Worm (Caenorhabditis elegans): ENCODE data around the gene C49F8.3.

C49F8.3 gene

DNA sequence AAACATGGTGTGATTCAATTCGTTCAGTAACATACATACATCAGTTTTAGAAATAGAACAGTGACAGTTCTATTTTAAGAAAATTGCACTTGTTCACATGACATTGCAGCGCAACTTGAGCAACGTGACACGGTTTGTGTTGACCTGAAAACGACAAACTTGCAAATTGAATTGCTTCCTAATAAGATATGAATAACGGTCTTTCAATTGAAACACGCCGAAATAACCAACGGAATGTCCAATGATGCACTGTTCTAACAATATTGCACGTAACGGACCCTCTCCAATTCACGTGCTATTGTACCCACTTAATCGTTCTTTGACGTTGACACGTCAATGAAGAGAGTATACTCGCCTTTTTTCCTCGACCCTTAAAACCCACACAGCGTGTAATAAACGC lies 27.5 kb downstream of the C49F8.3 start:
- TF ChIP-seq hnd-1 (tag; optimal IDR thresholded peaks at IDR 0.05) = no peak
- no peak for TF ChIP-seq hmbx-1 (tag; optimal IDR thresholded peaks at IDR 0.05)
- no peak for TF ChIP-seq tbx-11 (GFP tag; IDR thresholded peaks at IDR 0.05)
- TF ChIP-seq ets-7 (tag; optimal IDR thresholded peaks at IDR 0.05) = no peak
- no peak for TF ChIP-seq ceh-36 (tag; optimal IDR thresholded peaks at IDR 0.05)
- no peak for TF ChIP-seq pes-1 (GFP tag; IDR thresholded peaks at IDR 0.05)

DNA sequence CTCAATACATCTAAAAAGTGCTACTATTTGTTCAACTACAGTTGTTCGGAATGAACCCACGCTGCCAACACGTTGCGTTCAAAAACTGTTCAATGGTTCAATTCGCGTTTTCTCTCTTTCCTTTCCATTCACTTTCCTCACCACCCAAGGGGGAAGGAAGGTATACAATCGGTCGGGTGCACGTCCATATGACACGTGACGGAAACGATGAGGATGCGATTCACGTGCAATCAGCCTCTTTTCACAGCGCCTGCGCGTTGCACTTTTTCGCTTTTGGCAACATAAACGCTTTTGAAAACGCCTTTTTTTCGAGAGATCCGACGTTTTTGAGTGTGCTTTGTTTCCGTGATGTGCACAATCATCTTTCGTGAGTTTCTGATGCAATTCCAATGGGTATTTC lies 28.8 kb downstream of the C49F8.3 start:
- TF ChIP-seq F13C5.2 (tag; optimal IDR thresholded peaks at IDR 0.05) (no peak), hmg-4 (GFP tag; optimal IDR thresholded peaks at IDR 0.05) (no peak), tbx-37 (GFP tag; conservative IDR thresholded peaks at IDR 0.05) (no peak)

DNA sequence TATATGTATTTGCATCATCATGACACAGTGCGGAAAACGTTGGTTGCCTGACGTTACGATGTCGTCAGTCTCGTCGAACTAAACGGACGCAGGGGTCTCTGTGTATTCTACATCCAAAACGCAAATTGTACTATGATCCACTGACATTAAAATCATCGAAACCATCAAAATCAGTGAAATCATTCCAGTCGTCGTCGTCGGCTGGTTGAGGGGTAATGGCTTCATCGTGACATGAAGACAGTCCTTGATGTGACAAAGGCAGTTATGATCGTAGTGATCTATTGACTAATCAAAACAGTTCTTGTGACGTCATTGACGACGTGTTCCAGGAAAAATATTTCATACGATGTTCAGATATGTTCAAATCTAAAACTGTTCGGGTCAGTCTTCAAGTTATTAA lies 29.7 kb downstream of the C49F8.3 start:
- TF ChIP-seq hmg-4 (GFP tag; optimal IDR thresholded peaks at IDR 0.05) = no peak
- TF ChIP-seq aly-1 (tag; optimal IDR thresholded peaks at IDR 0.05) = no peak
- TF ChIP-seq flt-1 (GFP tag; IDR thresholded peaks at IDR 0.05) = no peak
- no peak for TF ChIP-seq scrt-1 (GFP tag; IDR thresholded peaks at IDR 0.05)
- no peak for TF ChIP-seq F13C5.2 (tag; optimal IDR thresholded peaks at IDR 0.05)
- TF ChIP-seq pes-1 (GFP tag; IDR thresholded peaks at IDR 0.05) = no peak
- no peak for TF ChIP-seq ets-7 (tag; optimal IDR thresholded peaks at IDR 0.05)
- TF ChIP-seq tra-4 (tag; optimal IDR thresholded peaks at IDR 0.05) = no peak
- TF ChIP-seq ama-1 (optimal IDR thresholded peaks at IDR 0.05) = no peak
- TF ChIP-seq B0310.2 (tag; optimal IDR thresholded peaks at IDR 0.05) = no peak
- no peak for TF ChIP-seq tbx-37 (GFP tag; conservative IDR thresholded peaks at IDR 0.05)
- TF ChIP-seq ceh-36 (tag; optimal IDR thresholded peaks at IDR 0.05) = no peak
- no peak for TF ChIP-seq hmbx-1 (tag; optimal IDR thresholded peaks at IDR 0.05)
- no peak for TF ChIP-seq tbx-11 (GFP tag; IDR thresholded peaks at IDR 0.05)
- no peak for TF ChIP-seq sea-1 (GFP tag; conservative IDR thresholded peaks at IDR 0.05)

DNA sequence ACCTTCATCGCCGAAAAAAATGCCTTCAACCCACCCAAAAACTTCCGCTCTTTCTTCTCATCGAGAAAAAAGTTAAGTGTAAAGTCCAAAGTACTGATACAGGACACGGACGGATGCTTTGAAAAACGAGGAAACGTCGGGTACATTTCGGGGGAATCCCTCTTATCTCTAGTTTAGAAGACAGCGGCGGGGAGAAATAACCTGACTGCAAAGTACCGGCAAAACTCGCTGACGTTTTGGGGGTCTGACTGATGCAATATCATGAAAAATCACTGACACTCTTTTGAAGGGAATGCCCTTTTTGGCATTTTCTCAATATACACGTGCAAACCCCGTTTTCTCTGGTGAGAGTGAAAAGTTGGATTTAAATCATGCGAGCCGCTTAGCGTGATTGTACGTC lies 30.9 kb downstream of the C49F8.3 start:
- TF ChIP-seq tbx-37 (GFP tag; conservative IDR thresholded peaks at IDR 0.05) (no peak), sea-1 (GFP tag; conservative IDR thresholded peaks at IDR 0.05) (no peak), ceh-13 (GFP tag; optimal IDR thresholded peaks at IDR 0.05) (no peak), F13C5.2 (tag; optimal IDR thresholded peaks at IDR 0.05) (no peak), flt-1 (GFP tag; IDR thresholded peaks at IDR 0.05) (no peak), tra-4 (tag; optimal IDR thresholded peaks at IDR 0.05) (no peak), tbx-11 (GFP tag; IDR thresholded peaks at IDR 0.05) (no peak), ama-1 (optimal IDR thresholded peaks at IDR 0.05) (no peak), B0310.2 (tag; optimal IDR thresholded peaks at IDR 0.05) (no peak), pes-1 (GFP tag; IDR thresholded peaks at IDR 0.05) (no peak), ceh-36 (tag; optimal IDR thresholded peaks at IDR 0.05) (no peak), hmbx-1 (tag; optimal IDR thresholded peaks at IDR 0.05) (no peak), ets-7 (tag; optimal IDR thresholded peaks at IDR 0.05) (no peak), aly-1 (tag; optimal IDR thresholded peaks at IDR 0.05) (no peak), scrt-1 (GFP tag; IDR thresholded peaks at IDR 0.05) (no peak), hmg-4 (GFP tag; optimal IDR thresholded peaks at IDR 0.05) (no peak), hnd-1 (tag; optimal IDR thresholded peaks at IDR 0.05) (no peak)

DNA sequence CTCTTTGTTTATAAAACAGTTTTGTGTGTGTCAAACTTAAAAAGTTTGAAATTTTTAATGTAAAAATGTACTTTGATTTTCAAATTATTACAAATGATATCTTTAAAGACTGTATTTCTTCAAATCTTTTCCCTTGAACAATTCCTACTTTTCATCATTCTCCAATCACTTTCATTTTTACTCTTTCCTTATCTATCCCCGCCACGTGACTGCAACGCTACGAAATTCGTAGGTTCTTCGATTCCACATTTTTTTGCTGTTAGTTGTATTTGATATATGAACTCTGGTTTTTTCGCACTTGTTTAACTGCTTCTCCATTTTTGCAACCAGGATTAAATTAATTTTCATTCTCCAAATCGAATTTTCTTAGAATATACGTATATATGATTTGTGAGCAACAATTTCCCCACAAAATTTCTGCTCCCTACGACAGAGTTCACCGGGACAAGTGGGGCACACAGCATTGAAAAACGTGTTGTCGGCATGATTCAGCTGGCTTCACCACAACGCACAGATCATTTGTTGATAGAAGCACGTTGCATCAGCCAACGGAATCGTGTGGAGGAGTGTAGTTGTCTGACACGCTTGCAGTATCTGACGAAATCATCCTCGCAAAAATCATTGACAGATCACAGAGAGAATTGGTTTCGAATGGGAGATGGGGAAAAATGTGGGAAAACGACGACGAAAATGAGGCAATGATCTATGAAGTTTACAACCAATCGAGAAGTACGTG lies 32.5 kb downstream of the C49F8.3 start:
- TF ChIP-seq tbx-11 (GFP tag; IDR thresholded peaks at IDR 0.05) (no peak), tra-4 (tag; optimal IDR thresholded peaks at IDR 0.05) (no peak), hmg-4 (GFP tag; optimal IDR thresholded peaks at IDR 0.05) (no peak), tbx-37 (GFP tag; conservative IDR thresholded peaks at IDR 0.05) (no peak), ceh-36 (tag; optimal IDR thresholded peaks at IDR 0.05) (no peak), hnd-1 (tag; optimal IDR thresholded peaks at IDR 0.05) (no peak), hmbx-1 (tag; optimal IDR thresholded peaks at IDR 0.05) (no peak), ets-7 (tag; optimal IDR thresholded peaks at IDR 0.05) (no peak), ama-1 (optimal IDR thresholded peaks at IDR 0.05) (no peak), ceh-13 (GFP tag; optimal IDR thresholded peaks at IDR 0.05) (no peak), aly-1 (tag; optimal IDR thresholded peaks at IDR 0.05) (no peak), sea-1 (GFP tag; conservative IDR thresholded peaks at IDR 0.05) (no peak), F13C5.2 (tag; optimal IDR thresholded peaks at IDR 0.05) (no peak), flt-1 (GFP tag; IDR thresholded peaks at IDR 0.05) (no peak), pes-1 (GFP tag; IDR thresholded peaks at IDR 0.05) (no peak), scrt-1 (GFP tag; IDR thresholded peaks at IDR 0.05) (no peak)

DNA sequence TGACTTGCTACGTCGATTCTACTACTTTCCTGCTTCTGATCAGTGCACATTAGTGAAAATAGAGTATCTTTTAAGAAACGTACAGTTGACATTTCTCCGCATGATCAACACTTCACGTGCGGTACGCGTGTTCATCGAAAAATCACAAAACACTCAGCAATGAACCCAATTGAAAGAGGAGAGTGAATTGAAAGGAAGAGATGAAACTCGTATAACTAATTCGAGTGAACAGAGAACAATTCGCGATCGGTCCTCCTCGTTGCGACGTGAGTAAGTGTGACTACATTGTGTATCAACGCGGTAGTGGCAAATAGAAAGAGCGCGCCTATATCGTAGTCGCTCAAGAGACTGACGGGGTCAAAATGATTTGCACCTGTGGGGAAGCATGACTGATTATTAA lies 33.8 kb downstream of the C49F8.3 start:
- no peak for TF ChIP-seq hmbx-1 (tag; optimal IDR thresholded peaks at IDR 0.05)
- TF ChIP-seq flt-1 (GFP tag; IDR thresholded peaks at IDR 0.05) = no peak
- no peak for TF ChIP-seq hnd-1 (tag; optimal IDR thresholded peaks at IDR 0.05)
- TF ChIP-seq ceh-13 (GFP tag; optimal IDR thresholded peaks at IDR 0.05) = no peak
- TF ChIP-seq tra-4 (tag; optimal IDR thresholded peaks at IDR 0.05) = no peak
- TF ChIP-seq pes-1 (GFP tag; IDR thresholded peaks at IDR 0.05) = no peak

DNA sequence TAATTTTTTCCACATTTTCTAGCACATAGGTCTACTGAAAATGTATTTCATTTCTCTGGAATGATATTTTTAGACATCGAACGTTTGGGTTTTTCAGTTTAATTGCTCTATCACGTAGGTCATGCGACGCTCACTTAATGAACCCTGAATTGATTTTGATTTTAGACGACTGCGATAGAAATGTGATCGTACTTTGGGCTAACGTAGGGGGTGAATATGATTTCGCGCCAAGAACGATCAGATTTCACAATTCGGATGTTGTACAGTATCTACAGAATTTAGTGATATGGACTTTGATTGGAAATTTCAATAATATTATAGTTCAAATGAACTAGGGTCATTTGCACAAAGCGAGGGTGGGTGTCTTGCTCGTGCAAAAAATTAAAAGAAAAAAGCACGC lies 35.2 kb downstream of the C49F8.3 start:
- TF ChIP-seq ama-1 (optimal IDR thresholded peaks at IDR 0.05) (no peak), F13C5.2 (tag; optimal IDR thresholded peaks at IDR 0.05) (no peak), ets-7 (tag; optimal IDR thresholded peaks at IDR 0.05) (no peak), sea-1 (GFP tag; conservative IDR thresholded peaks at IDR 0.05) (no peak), hmg-4 (GFP tag; optimal IDR thresholded peaks at IDR 0.05) (no peak), ceh-13 (GFP tag; optimal IDR thresholded peaks at IDR 0.05) (no peak), tbx-11 (GFP tag; IDR thresholded peaks at IDR 0.05) (no peak), scrt-1 (GFP tag; IDR thresholded peaks at IDR 0.05) (no peak), pes-1 (GFP tag; IDR thresholded peaks at IDR 0.05) (no peak), ceh-36 (tag; optimal IDR thresholded peaks at IDR 0.05) (no peak), hnd-1 (tag; optimal IDR thresholded peaks at IDR 0.05) (no peak)

Measured in whole organism, early embryonic.